Worm (Caenorhabditis elegans) whole organism, L4 larva: ENCODE measurements around the gene sly-1.
A peak's percentile ranks its signal among the peaks of the same experiment; 100 is the strongest.

Experiments
- D1046.2 ChIP-seq: fragments of 200-800 bp; sonication (Bioruptor generic); IDR thresholded peaks from 2 replicates; pipeline ENCODE4 v1.3.6; 2022; ENCODE audit warnings: missing genetic modification characterization, missing compliant biosample characterization
- F10B5.3 ChIP-seq: sonication (generic microtip); optimal IDR thresholded peaks from 2 replicates; lab custom pipeline; 2016; ENCODE audit warnings: mild to moderate bottlenecking, missing genetic modification characterization, missing compliant biosample characterization
- F26F4.8 ChIP-seq: fragments of 200-800 bp; sonication (Bioruptor generic); conservative IDR thresholded peaks from 2 replicates; pipeline ENCODE4 v1.3.6; 2022; ENCODE audit warnings: missing genetic modification characterization, missing compliant biosample characterization
- T20F7.1 ChIP-seq: fragments of 200-800 bp; sonication (Bioruptor generic); optimal IDR thresholded peaks from 2 replicates; lab custom pipeline; 2018; ENCODE audit warnings: mild to moderate bottlenecking, missing genetic modification characterization, missing compliant biosample characterization
- Y105C5A.15 ChIP-seq: fragments of 200-800 bp; sonication (Bioruptor generic); IDR thresholded peaks from 2 replicates; pipeline ENCODE4 v1.3.6; 2022; ENCODE audit warnings: missing genetic modification characterization, missing compliant biosample characterization
- Y5F2A.4 ChIP-seq: fragments of 200-800 bp; sonication (Bioruptor generic); optimal IDR thresholded peaks from 2 replicates; lab custom pipeline; 2018; ENCODE audit warnings: mild to moderate bottlenecking, missing genetic modification characterization, missing compliant biosample characterization
- Y75B8A.6 ChIP-seq: fragments of 200-800 bp; sonication (Bioruptor generic); IDR thresholded peaks from 2 replicates; pipeline ENCODE4 v1.3.6; 2022; ENCODE audit warnings: missing genetic modification reagents, missing genetic modification characterization, missing compliant biosample characterization
- aha-1 ChIP-seq: fragments of 150-350 bp; peaks from one replicate; lab custom pipeline; 2014; ENCODE audit warnings: missing biosample characterization, missing genetic modification characterization
- arid-1 ChIP-seq: fragments of 200-800 bp; sonication (Bioruptor generic); conservative IDR thresholded peaks from 2 replicates; pipeline ENCODE4 v1.3.6; 2022; ENCODE audit warnings: missing genetic modification reagents, missing genetic modification characterization, missing compliant biosample characterization
- attf-4 ChIP-seq: sonication (generic microtip); optimal IDR thresholded peaks from 3 replicates; lab custom pipeline; 2017; ENCODE audit warnings: missing biosample characterization, missing genetic modification characterization
- ceh-20 ChIP-seq: fragments of 200-800 bp; sonication (Bioruptor generic); IDR thresholded peaks from 2 replicates; pipeline ENCODE4 v1.3.6; 2022; ENCODE audit warnings: missing genetic modification reagents, missing genetic modification characterization, missing compliant biosample characterization
- ceh-44 ChIP-seq: fragments of 200-800 bp; sonication (Bioruptor generic); IDR thresholded peaks from 2 replicates; pipeline ENCODE4 v1.3.6; 2022; ENCODE audit warnings: missing genetic modification reagents, missing genetic modification characterization, missing compliant biosample characterization
- ceh-82 ChIP-seq: sonication (generic microtip); optimal IDR thresholded peaks from 2 replicates; lab custom pipeline; 2017; ENCODE audit warnings: missing biosample characterization, missing genetic modification characterization
- daf-12 ChIP-seq: fragments of 150-350 bp; optimal IDR thresholded peaks from 2 replicates; lab custom pipeline; 2014; ENCODE audit warnings: missing biosample characterization, missing genetic modification reagents, missing genetic modification characterization
- daf-19 ChIP-seq: fragments of 200-800 bp; sonication (Bioruptor generic); conservative IDR thresholded peaks from 2 replicates; pipeline ENCODE4 v1.3.6; 2022; ENCODE audit warnings: missing genetic modification characterization, missing compliant biosample characterization
- dpl-1 ChIP-seq: fragments of 150-350 bp; optimal IDR thresholded peaks from 2 replicates; lab custom pipeline; 2014; ENCODE audit warnings: missing biosample characterization, missing genetic modification reagents, missing genetic modification characterization
- duxl-1 ChIP-seq: sonication (generic microtip); optimal IDR thresholded peaks from 2 replicates; lab custom pipeline; 2016; ENCODE audit warnings: mild to moderate bottlenecking, missing genetic modification characterization, moderate library complexity, missing compliant biosample characterization; ENCODE audit not compliant: poor library complexity
- dve-1 ChIP-seq: sonication (generic microtip); optimal IDR thresholded peaks from 2 replicates; lab custom pipeline; 2017; ENCODE audit warnings: antibody characterized with exemption, mild to moderate bottlenecking, missing genetic modification characterization, missing compliant biosample characterization; ENCODE audit not compliant: insufficient read depth
- fos-1 ChIP-seq: fragments of 150-350 bp; optimal IDR thresholded peaks from 2 replicates; lab custom pipeline; 2014; ENCODE audit warnings: missing biosample characterization, missing genetic modification characterization
- gei-8 ChIP-seq: fragments of 200-800 bp; sonication (Bioruptor generic); optimal IDR thresholded peaks from 2 replicates; lab custom pipeline; 2018; ENCODE audit warnings: mild to moderate bottlenecking, missing genetic modification characterization, missing compliant biosample characterization
- hif-1 ChIP-seq, 2 experiments: sonication (generic microtip); optimal IDR thresholded peaks; 2 replicates each; lab custom pipeline; 2016 to 2017; ENCODE audit warnings: missing compliant biosample characterization in 2 of 2, missing genetic modification characterization in 2 of 2, missing genetic modification reagents in 2 of 2, missing genotype in 2 of 2, mild to moderate bottlenecking in 1 of 2
- hlh-11 ChIP-seq: fragments of 200-800 bp; sonication (Bioruptor generic); optimal IDR thresholded peaks from 2 replicates; lab custom pipeline; 2018; ENCODE audit warnings: mild to moderate bottlenecking, missing genetic modification characterization, missing compliant biosample characterization
- hlh-30 ChIP-seq: sonication (generic microtip); optimal IDR thresholded peaks from 2 replicates; lab custom pipeline; 2017; ENCODE audit warnings: antibody characterized with exemption, mild to moderate bottlenecking, missing genetic modification characterization, missing compliant biosample characterization; ENCODE audit not compliant: insufficient read depth
- jun-1 ChIP-seq: fragments of 150-350 bp; optimal IDR thresholded peaks from 2 replicates; lab custom pipeline; 2014; ENCODE audit warnings: missing biosample characterization, missing genetic modification reagents, missing genetic modification characterization
- lim-7 ChIP-seq: fragments of 200-800 bp; sonication (Bioruptor generic); IDR thresholded peaks from 2 replicates; pipeline ENCODE4 v1.3.6; 2022; ENCODE audit warnings: missing genetic modification characterization, missing compliant biosample characterization
- lin-29 ChIP-seq: fragments of 200-800 bp; sonication (Bioruptor generic); IDR thresholded peaks from 2 replicates; pipeline ENCODE4 v1.3.6; 2022; ENCODE audit warnings: missing genetic modification reagents, missing genetic modification characterization, missing compliant biosample characterization
- lin-38 ChIP-seq: fragments of 200-800 bp; sonication (Bioruptor generic); IDR thresholded peaks from 2 replicates; pipeline ENCODE4 v1.3.6; 2022; ENCODE audit warnings: missing genetic modification reagents, missing genetic modification characterization, missing compliant biosample characterization
- madf-9 ChIP-seq: fragments of 200-800 bp; sonication (Bioruptor generic); conservative IDR thresholded peaks from 2 replicates; pipeline ENCODE4 v1.3.6; 2022; ENCODE audit warnings: missing genetic modification reagents, missing genetic modification characterization, missing compliant biosample characterization
- mdt-29 ChIP-seq: fragments of 200-800 bp; sonication (Bioruptor generic); IDR thresholded peaks from 2 replicates; pipeline ENCODE4 v1.3.6; 2022; ENCODE audit warnings: missing genetic modification reagents, missing genetic modification characterization, missing compliant biosample characterization
- mep-1 ChIP-seq: fragments of 150-350 bp; sonication (generic microtip); optimal IDR thresholded peaks from 3 replicates; lab custom pipeline; 2014; ENCODE audit warnings: missing biosample characterization, missing genetic modification characterization
- mxl-2 ChIP-seq: fragments of 200-800 bp; sonication (Bioruptor generic); conservative IDR thresholded peaks from 2 replicates; pipeline ENCODE4 v1.3.6; 2022; ENCODE audit warnings: missing genetic modification reagents, missing genetic modification characterization, missing compliant biosample characterization
- nhr-11 ChIP-seq: fragments of 150-350 bp; optimal IDR thresholded peaks from 2 replicates; lab custom pipeline; 2014; ENCODE audit warnings: missing biosample characterization, missing genetic modification characterization
- nhr-237 ChIP-seq: sonication (generic microtip); optimal IDR thresholded peaks from 2 replicates; lab custom pipeline; 2017; ENCODE audit warnings: missing biosample characterization, missing genetic modification characterization
- nhr-28 ChIP-seq: fragments of 150-350 bp; optimal IDR thresholded peaks from 2 replicates; lab custom pipeline; 2014; ENCODE audit warnings: missing biosample characterization, missing genetic modification characterization
- nhr-42 ChIP-seq: fragments of 200-800 bp; sonication (Bioruptor generic); IDR thresholded peaks from 2 replicates; pipeline ENCODE4 v1.3.6; 2022; ENCODE audit warnings: missing genetic modification characterization, missing compliant biosample characterization
- nhr-77 ChIP-seq: fragments of 150-350 bp; optimal IDR thresholded peaks from 2 replicates; lab custom pipeline; 2014; ENCODE audit warnings: missing biosample characterization, missing genetic modification characterization
- pha-4 ChIP-seq, 2 experiments: fragments of 150-350 bp in 1 of 2; fragments of 200-800 bp in 1 of 2; sonication (Bioruptor generic) in 1 of 2; IDR thresholded peaks in 1 of 2; optimal IDR thresholded peaks in 1 of 2; 2 replicates each; pipeline versions ENCODE4 v1.3.6 to Lab custom; 2014 to 2022; ENCODE audit warnings: missing genetic modification characterization in 2 of 2, missing genetic modification reagents in 2 of 2, missing biosample characterization in 1 of 2, missing compliant biosample characterization in 1 of 2
- php-3 ChIP-seq: fragments of 200-800 bp; sonication (Bioruptor generic); IDR thresholded peaks from 2 replicates; pipeline ENCODE4 v1.3.6; 2022; ENCODE audit warnings: missing genetic modification reagents, missing genetic modification characterization, missing compliant biosample characterization
- saeg-2 ChIP-seq: fragments of 200-800 bp; sonication (Bioruptor generic); IDR thresholded peaks from 2 replicates; pipeline ENCODE4 v1.3.6; 2022; ENCODE audit warnings: missing genetic modification reagents, missing genetic modification characterization, missing compliant biosample characterization
- set-16 ChIP-seq: fragments of 200-800 bp; sonication (Bioruptor generic); IDR thresholded peaks from 2 replicates; pipeline ENCODE4 v1.3.6; 2022; ENCODE audit warnings: missing genetic modification reagents, missing genetic modification characterization, missing compliant biosample characterization
- skn-1 ChIP-seq: fragments of 150-350 bp; optimal IDR thresholded peaks from 2 replicates; lab custom pipeline; 2014; ENCODE audit warnings: missing biosample characterization, missing genetic modification characterization
- snpc-1.2 ChIP-seq: fragments of 200-800 bp; sonication (Bioruptor generic); IDR thresholded peaks from 2 replicates; pipeline ENCODE4 v1.3.6; 2022; ENCODE audit warnings: missing genetic modification reagents, missing genetic modification characterization, missing compliant biosample characterization
- spr-1 ChIP-seq: sonication (generic microtip); optimal IDR thresholded peaks from 2 replicates; lab custom pipeline; 2016; ENCODE audit warnings: mild to moderate bottlenecking, missing genetic modification characterization, missing compliant biosample characterization
- spr-3 ChIP-seq: fragments of 200-800 bp; sonication (Bioruptor generic); optimal IDR thresholded peaks from 2 replicates; lab custom pipeline; 2018; ENCODE audit warnings: mild to moderate bottlenecking, missing genetic modification characterization, missing compliant biosample characterization
- tra-1 ChIP-seq: fragments of 200-800 bp; sonication (Bioruptor generic); IDR thresholded peaks from 2 replicates; pipeline ENCODE4 v1.3.6; 2022; ENCODE audit warnings: missing genetic modification reagents, missing genetic modification characterization, missing compliant biosample characterization
- unc-130 ChIP-seq: sonication (generic microtip); optimal IDR thresholded peaks from 2 replicates; lab custom pipeline; 2016; ENCODE audit warnings: missing genetic modification reagents, missing genetic modification characterization, missing compliant biosample characterization
- unc-39 ChIP-seq: sonication (generic microtip); optimal IDR thresholded peaks from 2 replicates; lab custom pipeline; 2017; ENCODE audit warnings: missing biosample characterization, missing genetic modification characterization
- unc-62 ChIP-seq, 3 experiments: fragments of 150-350 bp in 1 of 3; sonication (generic microtip); optimal IDR thresholded peaks in 2 of 3; peaks in 1 of 3; 1 replicate in 1 of 3; 2 replicates in 2 of 3; lab custom pipeline; 2014 to 2017; ENCODE audit warnings: missing biosample characterization in 3 of 3, missing genetic modification characterization in 3 of 3, missing genetic modification reagents in 3 of 3, missing genotype in 1 of 3
- vab-7 ChIP-seq: fragments of 200-800 bp; sonication (Bioruptor generic); IDR thresholded peaks from 2 replicates; pipeline ENCODE4 v1.3.6; 2022; ENCODE audit warnings: missing genetic modification reagents, missing genetic modification characterization, missing compliant biosample characterization
- ztf-11 ChIP-seq: fragments of 150-350 bp; optimal IDR thresholded peaks from 2 replicates; lab custom pipeline; 2014; ENCODE audit warnings: missing biosample characterization, missing genetic modification characterization

The sly-1 gene

DNA sequence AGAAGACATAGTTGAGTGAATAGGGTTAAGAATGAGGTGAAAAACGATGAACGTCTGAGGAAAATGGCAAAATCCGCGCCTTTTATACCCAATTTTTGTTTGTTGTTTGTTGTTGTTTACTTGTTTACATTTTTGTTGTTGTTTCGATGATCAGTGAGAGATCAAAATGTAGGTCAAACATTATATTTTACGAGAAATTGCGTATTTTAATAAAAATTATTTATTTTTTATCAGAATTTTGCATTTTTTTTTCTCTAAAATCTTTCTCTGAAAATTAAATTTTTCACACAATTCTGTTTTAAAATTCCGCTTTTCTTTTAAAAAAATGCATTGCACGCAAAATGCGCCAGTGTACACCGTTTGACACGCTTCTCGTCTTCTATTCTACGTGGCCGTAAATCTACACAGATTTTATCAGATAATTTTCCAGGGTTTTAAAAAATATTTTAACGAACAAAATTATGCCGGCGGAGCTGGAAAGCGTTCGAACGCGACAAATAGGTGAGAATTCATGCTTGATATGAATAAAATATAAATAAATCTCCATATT is at the start of gene sly-1, which contains the start of gene sip-1 (continued):
- TF ChIP-seq aha-1 (tag; lab: Kevin White, UChicago) (peak; percentile 78), unc-130 (peak; percentile 25), jun-1 (tag; lab: Kevin White, UChicago) (no peak), ztf-11 (tag; lab: Kevin White, UChicago) (no peak), nhr-42 (no peak), ceh-20 (GFP tag; lab: Robert Waterston, UW) (no peak), lin-29 (GFP tag; lab: Robert Waterston, UW) (no peak), set-16 (GFP tag; lab: Robert Waterston, UW) (no peak), lin-38 (GFP tag; lab: Robert Waterston, UW) (peak; percentile 90), tra-1 (GFP tag; lab: Robert Waterston, UW) (no peak), fos-1 (tag; lab: Kevin White, UChicago) (no peak), lim-7 (GFP tag; lab: Robert Waterston, UW) (no peak), skn-1 (tag; lab: Kevin White, UChicago) (no peak), unc-62 (GFP tag; optimal IDR thresholded peaks at IDR 0.05 in 1 of 2; lab: Kevin White, UChicago) (no peak), unc-62 (tag; optimal IDR thresholded peaks at IDR 0.05; lab: Kevin White, UChicago) (no peak), ceh-82 (tag; lab: Kevin White, UChicago) (no peak), duxl-1 (tag; lab: Kevin White, UChicago) (no peak), nhr-237 (tag; lab: Kevin White, UChicago) (no peak), madf-9 (GFP tag; lab: Robert Waterston, UW) (no peak), hlh-11 (tag; lab: Kevin White, UChicago) (peak; percentile 54), dpl-1 (GFP tag; lab: Kevin White, UChicago) (peak; percentile 94), hif-1 (tag; optimal IDR thresholded peaks at IDR 0.05; lab: Kevin White, UChicago) (peak in 1 of 2 experiments; percentile 42), vab-7 (GFP tag; lab: Robert Waterston, UW) (no peak), nhr-77 (tag; lab: Kevin White, UChicago) (peak; percentile 66), daf-19 (no peak), F26F4.8 (no peak), nhr-28 (tag; lab: Kevin White, UChicago) (peak; percentile 69), T20F7.1 (GFP tag; lab: Kevin White, UChicago) (peak; percentile 72), snpc-1.2 (GFP tag; lab: Robert Waterston, UW) (no peak), saeg-2 (no peak), mep-1 (tag; lab: Kevin White, UChicago) (peak; percentile 83), spr-1 (peak; percentile 40), dve-1 (tag; lab: Kevin White, UChicago) (peak; percentile 88), Y5F2A.4 (GFP tag; lab: Kevin White, UChicago) (no peak), gei-8 (GFP tag; lab: Kevin White, UChicago) (no peak), mxl-2 (GFP tag; lab: Robert Waterston, UW) (no peak), unc-39 (tag; lab: Kevin White, UChicago) (no peak), Y105C5A.15 (GFP tag; lab: Robert Waterston, UW) (no peak), arid-1 (no peak; the same call in 1 of the 2 replicates), nhr-11 (no peak), F10B5.3 (no peak), pha-4 (GFP tag; IDR thresholded peaks at IDR 0.05; lab: Robert Waterston, UW) (no peak), pha-4 (tag; optimal IDR thresholded peaks at IDR 0.05; lab: Kevin White, UChicago) (peak; percentile 37), D1046.2 (GFP tag; lab: Robert Waterston, UW) (no peak), hlh-30 (tag; lab: Kevin White, UChicago) (peak; percentile 80), php-3 (no peak), Y75B8A.6 (GFP tag; lab: Robert Waterston, UW) (no peak), attf-4 (tag; lab: Kevin White, UChicago) (no peak), daf-12 (no peak), spr-3 (GFP tag; lab: Kevin White, UChicago) (no peak), ceh-44 (no peak), mdt-29 (no peak)
